Fruit fly (Drosophila melanogaster): Measurements from ENCODE around the gene Drep4.

The Drep4 gene

dm6 chr2L:13244759-13245308 lies 41.4 kb downstream of the Drep4 start:
- no peak for TF ChIP-seq pad (GFP tag; optimal IDR thresholded peaks at IDR 0.05)
- no peak for TF ChIP-seq cnc (optimal IDR thresholded peaks at IDR 0.05)
- no peak for TF ChIP-seq ovo (GFP tag; optimal IDR thresholded peaks at IDR 0.05)
- TF ChIP-seq CG33017 (tag; optimal IDR thresholded peaks at IDR 0.05), result no peak
- TF ChIP-seq CG1620 (GFP tag; optimal IDR thresholded peaks at IDR 0.05), result no peak
- TF ChIP-seq kay (GFP tag; ENCODE audit: borderline replicate concordance), result no peak
- TF ChIP-seq CG11617 (GFP tag; optimal IDR thresholded peaks at IDR 0.05), result no peak
- TF ChIP-seq Crg-1 (GFP tag; optimal IDR thresholded peaks at IDR 0.05), result no peak
- TF ChIP-seq CG7045 (GFP tag; optimal IDR thresholded peaks at IDR 0.05), result no peak
- no peak for TF ChIP-seq Hr96 (GFP tag; optimal IDR thresholded peaks at IDR 0.05)
- TF ChIP-seq CG14711 (tag; optimal IDR thresholded peaks at IDR 0.05), result no peak
- TF ChIP-seq CG7101 (tag; optimal IDR thresholded peaks at IDR 0.05), result no peak
- TF ChIP-seq Clk (GFP tag; optimal IDR thresholded peaks at IDR 0.05), result no peak
- TF ChIP-seq toe (GFP tag; optimal IDR thresholded peaks at IDR 0.05), result no peak
- TF ChIP-seq cic (GFP tag; optimal IDR thresholded peaks at IDR 0.05), result no peak
- no peak for TF ChIP-seq Mnt (GFP tag; optimal IDR thresholded peaks at IDR 0.05)
- TF ChIP-seq tj (GFP tag; optimal IDR thresholded peaks at IDR 0.05), result no peak

- TF ChIP-seq Crg-1 (GFP tag; optimal IDR thresholded peaks at IDR 0.05) (no peak), kay (GFP tag; ENCODE audit: borderline replicate concordance) (peak; percentile 45)
These were observed 46.6 kb downstream of the Drep4 start, which contains the start of gene Jhbp13 for dm6 chr2L:13239689-13240088. Gene Jhbp13 (plus strand): TSS chr2L:13239989.

dm6 chr2L:13236194-13236593 lies 50.1 kb downstream of the Drep4 start, which contains the start of gene Jhbp14:
Gene Jhbp14 (plus strand): TSS chr2L:13236494.
- TF ChIP-seq pad (GFP tag; optimal IDR thresholded peaks at IDR 0.05) (no peak), Clk (GFP tag; optimal IDR thresholded peaks at IDR 0.05) (no peak), CG11617 (GFP tag; optimal IDR thresholded peaks at IDR 0.05) (no peak), bab1 (GFP tag; optimal IDR thresholded peaks at IDR 0.05) (no peak), cnc (optimal IDR thresholded peaks at IDR 0.05) (no peak), kay (GFP tag; ENCODE audit: borderline replicate concordance) (no peak), toe (GFP tag; optimal IDR thresholded peaks at IDR 0.05) (no peak), Crg-1 (GFP tag; optimal IDR thresholded peaks at IDR 0.05) (no peak), CG7045 (GFP tag; optimal IDR thresholded peaks at IDR 0.05) (no peak), CG14711 (tag; optimal IDR thresholded peaks at IDR 0.05) (no peak), CG12768 (GFP tag; optimal IDR thresholded peaks at IDR 0.05) (no peak), CG7101 (tag; optimal IDR thresholded peaks at IDR 0.05) (no peak), ovo (GFP tag; optimal IDR thresholded peaks at IDR 0.05) (no peak), Mnt (GFP tag; optimal IDR thresholded peaks at IDR 0.05) (no peak), cic (GFP tag; optimal IDR thresholded peaks at IDR 0.05) (no peak), CG33017 (tag; optimal IDR thresholded peaks at IDR 0.05) (no peak), CG1620 (GFP tag; optimal IDR thresholded peaks at IDR 0.05) (no peak)

dm6 chr2L:13234610-13235489 lies 51.4 kb downstream of the Drep4 start, which contains the start of gene Mabi:
Gene Mabi (minus strand): TSS chr2L:13234660.
- no peak for TF ChIP-seq CG12768 (GFP tag; optimal IDR thresholded peaks at IDR 0.05)
- no peak for TF ChIP-seq CG14711 (tag; optimal IDR thresholded peaks at IDR 0.05)
- TF ChIP-seq pad (GFP tag; optimal IDR thresholded peaks at IDR 0.05), result no peak
- no peak for TF ChIP-seq tj (GFP tag; optimal IDR thresholded peaks at IDR 0.05)
- TF ChIP-seq kay (GFP tag; ENCODE audit: borderline replicate concordance), result no peak
- no peak for TF ChIP-seq toe (GFP tag; optimal IDR thresholded peaks at IDR 0.05)
- no peak for TF ChIP-seq CG1620 (GFP tag; optimal IDR thresholded peaks at IDR 0.05)
- TF ChIP-seq cnc (optimal IDR thresholded peaks at IDR 0.05), result no peak
- TF ChIP-seq CG33017 (tag; optimal IDR thresholded peaks at IDR 0.05), result no peak
- TF ChIP-seq CG7101 (tag; optimal IDR thresholded peaks at IDR 0.05), result no peak
- no peak for TF ChIP-seq Hr96 (GFP tag; optimal IDR thresholded peaks at IDR 0.05)
- no peak for TF ChIP-seq bab1 (GFP tag; optimal IDR thresholded peaks at IDR 0.05)

All from whole organism, adult.